Worm (Caenorhabditis elegans) whole organism, midembryonic: Measurements from ENCODE around the gene cwp-5.

Experiments
- T22C8.4 ChIP-seq: fragments of 200-800 bp; sonication (Bioruptor generic); IDR thresholded peaks from 2 replicates; pipeline ENCODE4 v1.3.6; 2022; ENCODE audit warnings: missing genetic modification characterization, missing compliant biosample characterization
- cog-1 ChIP-seq: sonication (generic microtip); optimal IDR thresholded peaks from 2 replicates; lab custom pipeline; 2016; ENCODE audit warnings: missing genetic modification characterization, missing compliant biosample characterization
- flt-1 ChIP-seq: fragments of 200-800 bp; sonication (Bioruptor generic); IDR thresholded peaks from 2 replicates; pipeline ENCODE4 v1.3.6; 2022; ENCODE audit warnings: missing genetic modification characterization, missing compliant biosample characterization
- klf-2 ChIP-seq: fragments of 200-800 bp; sonication (Bioruptor generic); conservative IDR thresholded peaks from 2 replicates; pipeline ENCODE4 v1.3.6; 2022; ENCODE audit warnings: missing genetic modification reagents, missing genetic modification characterization, missing compliant biosample characterization
- med-1 ChIP-seq: sonication (generic microtip); optimal IDR thresholded peaks from 2 replicates; lab custom pipeline; 2017; ENCODE audit warnings: missing genetic modification characterization, mild to moderate bottlenecking, missing compliant biosample characterization, antibody characterized with exemption, missing genetic modification reagents; ENCODE audit not compliant: insufficient read depth
- ref-1 ChIP-seq: fragments of 200-800 bp; sonication (Bioruptor generic); conservative IDR thresholded peaks from 2 replicates; pipeline ENCODE4 v1.3.6; 2022; ENCODE audit warnings: missing genetic modification reagents, missing genetic modification characterization, missing compliant biosample characterization
- tab-1 ChIP-seq: fragments of 200-800 bp; sonication (Bioruptor generic); IDR thresholded peaks from 2 replicates; pipeline ENCODE4 v1.3.6; 2022; ENCODE audit warnings: missing genetic modification characterization, missing compliant biosample characterization
- ztf-23 ChIP-seq: fragments of 200-800 bp; sonication (Bioruptor generic); IDR thresholded peaks from 2 replicates; pipeline ENCODE4 v1.3.6; 2022; ENCODE audit warnings: missing genetic modification reagents, missing genetic modification characterization, missing compliant biosample characterization
- ztf-29 ChIP-seq: fragments of 200-800 bp; sonication (Bioruptor generic); IDR thresholded peaks from 2 replicates; pipeline ENCODE4 v1.3.6; 2022; ENCODE audit warnings: missing genetic modification reagents, missing genetic modification characterization, missing compliant biosample characterization

cwp-5 gene

ce11 chrX:13139493-13139892, 50.3 kb downstream of the cwp-5 start, which contains the start of gene ttr-34:
Gene ttr-34 (plus strand): TSS chrX:13139793.
- TF ChIP-seq ztf-29 (GFP tag; lab: Robert Waterston, UW) (no peak), ztf-23 (no peak), ref-1 (no peak), med-1 (GFP tag; lab: Kevin White, UChicago) (no peak), flt-1 (GFP tag; lab: Robert Waterston, UW) (no peak), T22C8.4 (no peak), klf-2 (GFP tag; lab: Robert Waterston, UW) (no peak), cog-1 (tag; lab: Kevin White, UChicago) (no peak), tab-1 (GFP tag; lab: Robert Waterston, UW) (no peak)

ce11 chrX:13134807-13135206, 55.0 kb downstream of the cwp-5 start, which contains the start of gene F09A5.2:
Gene F09A5.2 (plus strand): TSS chrX:13135107.
- TF ChIP-seq cog-1 (tag; lab: Kevin White, UChicago) (no peak), klf-2 (GFP tag; lab: Robert Waterston, UW) (no peak), ztf-23 (no peak), T22C8.4 (no peak), flt-1 (GFP tag; lab: Robert Waterston, UW) (no peak), med-1 (GFP tag; lab: Kevin White, UChicago) (no peak), tab-1 (GFP tag; lab: Robert Waterston, UW) (no peak), ref-1 (no peak), ztf-29 (GFP tag; lab: Robert Waterston, UW) (no peak)
